1 fruit fly cellular context compared by ENCODE assay signal in the genomic region with DNA sequence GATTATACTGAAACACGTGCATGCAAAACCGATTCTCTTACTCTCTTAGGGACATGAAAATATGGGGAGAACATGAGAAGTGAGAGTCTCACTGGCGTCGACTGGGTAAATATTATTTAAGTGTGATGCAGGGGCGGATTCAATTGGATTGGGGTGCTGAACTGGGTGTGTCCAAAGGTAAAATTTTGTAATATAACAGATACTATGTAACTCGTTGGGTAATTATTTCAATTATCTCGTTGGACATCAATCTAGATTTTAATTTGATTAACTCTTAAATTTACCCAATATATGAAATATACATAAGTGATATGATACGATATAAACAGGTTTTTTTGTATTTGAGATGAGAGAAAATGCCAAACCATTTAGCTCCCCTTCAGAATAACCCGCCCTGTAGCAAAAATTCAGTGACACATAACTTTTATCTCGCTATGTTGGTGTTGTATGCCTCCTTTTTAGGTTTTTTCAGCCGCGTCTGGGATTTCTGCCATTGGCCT.
TF ChIP-seq lines count a peak whose summit lies in the region.

No protein-coding gene starts in this region.

TF ChIP-seq in whole organism, embryonic, 481 proteins besides CTCF, POLR2A, EP300 and RAD21 (continued from another document and continues in another):
- TF ChIP-seq gcm (GFP tag; optimal IDR thresholded peaks at IDR 0.05; lab: Kevin White, UChicago) (peak; percentile 68), Trl (optimal IDR thresholded peaks at IDR 0.05; lab: Kevin White, UChicago) (peak; percentile 65 to 88), Trl (GFP tag; optimal IDR thresholded peaks at IDR 0.05; lab: Kevin White, UChicago) (peak; percentile 85), Max (GFP tag; optimal IDR thresholded peaks at IDR 0.05; lab: Kevin White, UChicago) (peak; percentile 91), slbo (GFP tag; IDR thresholded peaks at IDR 0.05; lab: Robert Waterston, UW) (peak; percentile 98), Dref (GFP tag; IDR thresholded peaks at IDR 0.05; lab: Robert Waterston, UW) (no peak), CG6272 (GFP tag; IDR thresholded peaks at IDR 0.05; lab: Robert Waterston, UW) (peak; percentile 93), NC2β (GFP tag; optimal IDR thresholded peaks at IDR 0.05; lab: Kevin White, UChicago) (peak; percentile 82), CG13775 (GFP tag; optimal IDR thresholded peaks at IDR 0.05; lab: Kevin White, UChicago) (peak; percentile 89), repo (GFP tag; optimal IDR thresholded peaks at IDR 0.05; lab: Kevin White, UChicago) (peak; percentile 79), CG4282 (GFP tag; optimal IDR thresholded peaks at IDR 0.05; lab: Kevin White, UChicago) (peak; percentile 60), cg (GFP tag; optimal IDR thresholded peaks at IDR 0.05; lab: Kevin White, UChicago) (no peak), kah (GFP tag; optimal IDR thresholded peaks at IDR 0.05; lab: Kevin White, UChicago) (peak; percentile 63), vfl (GFP tag; optimal IDR thresholded peaks at IDR 0.05; lab: Kevin White, UChicago) (peak; percentile 92), CG14441 (GFP tag; IDR thresholded peaks at IDR 0.05; lab: Robert Waterston, UW) (peak; percentile 4), bowl (GFP tag; IDR thresholded peaks at IDR 0.05; lab: Robert Waterston, UW) (peak; percentile 49; the same call in 1 of the 2 replicates), CG9797 (GFP tag; optimal IDR thresholded peaks at IDR 0.05; lab: Kevin White, UChicago) (peak; percentile 2), yki (optimal IDR thresholded peaks at IDR 0.05; lab: Kevin White, UChicago) (no peak), Scr (GFP tag; IDR thresholded peaks at IDR 0.05; lab: Robert Waterston, UW; ENCODE audit: partially characterized antibody) (peak; percentile 52), Bdp1 (GFP tag; optimal IDR thresholded peaks at IDR 0.05; lab: Kevin White, UChicago) (peak; percentile 78), sd (tag; optimal IDR thresholded peaks at IDR 0.05; lab: Kevin White, UChicago) (peak; percentile 92), HLH4C (GFP tag; IDR thresholded peaks at IDR 0.05; lab: Robert Waterston, UW; ENCODE audit: partially characterized antibody) (0 out of 3 replicates have a peak, but pooled peaks have one; percentile 30), Doc2 (GFP tag; IDR thresholded peaks at IDR 0.05; lab: Robert Waterston, UW) (no peak), CG1647 (GFP tag; optimal IDR thresholded peaks at IDR 0.05; lab: Kevin White, UChicago) (peak; percentile 92), CG7786 (GFP tag; optimal IDR thresholded peaks at IDR 0.05; lab: Kevin White, UChicago) (peak; percentile 94), grn (GFP tag; optimal IDR thresholded peaks at IDR 0.05; lab: Kevin White, UChicago) (peak; percentile 65), Deaf1 (tag; optimal IDR thresholded peaks at IDR 0.05; lab: Kevin White, UChicago) (no peak), Dbx (GFP tag; IDR thresholded peaks at IDR 0.05; lab: Robert Waterston, UW) (peak; percentile 98), CG34376 (GFP tag; optimal IDR thresholded peaks at IDR 0.05; lab: Kevin White, UChicago) (peak; percentile 96), cas (GFP tag; IDR thresholded peaks at IDR 0.05; lab: Robert Waterston, UW) (peak; percentile 92), unpg (GFP tag; optimal IDR thresholded peaks at IDR 0.05; lab: Kevin White, UChicago) (peak; percentile 88), CG7556 (GFP tag; optimal IDR thresholded peaks at IDR 0.05; lab: Kevin White, UChicago) (peak; percentile 93), gfzf (GFP tag; optimal IDR thresholded peaks at IDR 0.05; lab: Kevin White, UChicago) (no peak), nerfin-1 (tag; optimal IDR thresholded peaks at IDR 0.05; lab: Kevin White, UChicago) (peak; percentile 85), CG12236 (GFP tag; optimal IDR thresholded peaks at IDR 0.05; lab: Kevin White, UChicago) (peak; percentile 40), CG7963 (GFP tag; IDR thresholded peaks at IDR 0.05; lab: Robert Waterston, UW; ENCODE audit: partially characterized antibody) (peak; percentile 49; the same call in 1 of the 3 replicates), gcm2 (GFP tag; optimal IDR thresholded peaks at IDR 0.05; lab: Kevin White, UChicago) (peak; percentile 76), crp (GFP tag; optimal IDR thresholded peaks at IDR 0.05; lab: Kevin White, UChicago) (peak in 1 of 2 experiments; percentile 55), CG2129 (GFP tag; IDR thresholded peaks at IDR 0.05; lab: Robert Waterston, UW; ENCODE audit: partially characterized antibody) (no peak), nerfin-2 (GFP tag; IDR thresholded peaks at IDR 0.05; lab: Robert Waterston, UW; ENCODE audit: partially characterized antibody) (peak; percentile 42; the same call in 1 of the 2 replicates), mam (GFP tag; optimal IDR thresholded peaks at IDR 0.05; lab: Kevin White, UChicago) (peak; percentile 97), Dip2 (GFP tag; IDR thresholded peaks at IDR 0.05; lab: Robert Waterston, UW) (peak; percentile 66), CG32772 (GFP tag; IDR thresholded peaks at IDR 0.05; lab: Robert Waterston, UW) (peak; percentile 92), ara (GFP tag; IDR thresholded peaks at IDR 0.05; lab: Robert Waterston, UW) (peak; percentile 84), dysf (GFP tag; IDR thresholded peaks at IDR 0.05; lab: Robert Waterston, UW) (peak; percentile 97), CkIIα-i1 (GFP tag; IDR thresholded peaks at IDR 0.05; lab: Robert Waterston, UW) (peak; percentile 54; the same call in 1 of the 2 replicates), jigr1 (GFP tag; IDR thresholded peaks at IDR 0.05; lab: Robert Waterston, UW) (peak; percentile 85; the same call in 2 of the 3 replicates), CG15601 (tag; optimal IDR thresholded peaks at IDR 0.05; lab: Kevin White, UChicago) (peak; percentile 75), peb (GFP tag; IDR thresholded peaks at IDR 0.05; lab: Robert Waterston, UW) (peak; percentile 83), CG10565 (GFP tag; optimal IDR thresholded peaks at IDR 0.05; lab: Kevin White, UChicago) (peak; percentile 18), CG42726 (GFP tag; IDR thresholded peaks at IDR 0.05; lab: Robert Waterston, UW; ENCODE audit: partially characterized antibody) (no peak; the same call in 1 of the 2 replicates), Ets97D (GFP tag; optimal IDR thresholded peaks at IDR 0.05; lab: Kevin White, UChicago) (peak; percentile 51), da (GFP tag; optimal IDR thresholded peaks at IDR 0.05; lab: Kevin White, UChicago) (peak; percentile 69), CG8765 (GFP tag; IDR thresholded peaks at IDR 0.05; lab: Robert Waterston, UW) (peak; percentile 84; the same call in 1 of the 2 replicates), amos (GFP tag; IDR thresholded peaks at IDR 0.05; lab: Robert Waterston, UW; ENCODE audit: partially characterized antibody) (peak; percentile 59; the same call in 1 of the 2 replicates), Aef1 (GFP tag; IDR thresholded peaks at IDR 0.05; lab: Robert Waterston, UW) (peak; percentile 93), Poxn (GFP tag; IDR thresholded peaks at IDR 0.05; lab: Robert Waterston, UW) (peak; percentile 88), CG8089 (GFP tag; optimal IDR thresholded peaks at IDR 0.05; lab: Kevin White, UChicago) (peak; percentile 78), Hr78 (GFP tag; optimal IDR thresholded peaks at IDR 0.05; lab: Kevin White, UChicago) (peak in 1 of 2 experiments; percentile 58), CG4617 (GFP tag; optimal IDR thresholded peaks at IDR 0.05; lab: Kevin White, UChicago; ENCODE audit: borderline replicate concordance) (peak; percentile 59), YL-1 (GFP tag; optimal IDR thresholded peaks at IDR 0.05; lab: Kevin White, UChicago) (peak; percentile 63), CG16779 (GFP tag; IDR thresholded peaks at IDR 0.05; lab: Robert Waterston, UW) (peak; percentile 96), CG17186 (GFP tag; optimal IDR thresholded peaks at IDR 0.05; lab: Kevin White, UChicago) (peak; percentile 38), gem (tag; optimal IDR thresholded peaks at IDR 0.05; lab: Kevin White, UChicago) (peak; percentile 95), dmrt99B (tag; optimal IDR thresholded peaks at IDR 0.05; lab: Kevin White, UChicago) (peak; percentile 93), tx (GFP tag; optimal IDR thresholded peaks at IDR 0.05; lab: Kevin White, UChicago) (peak; percentile 88), CG16813 (GFP tag; IDR thresholded peaks at IDR 0.05; lab: Robert Waterston, UW; ENCODE audit: partially characterized antibody) (peak; percentile 72), sima (GFP tag; optimal IDR thresholded peaks at IDR 0.05; lab: Kevin White, UChicago) (peak; percentile 48), CG6654 (GFP tag; optimal IDR thresholded peaks at IDR 0.05; lab: Kevin White, UChicago) (peak; percentile 75), CG11456 (GFP tag; IDR thresholded peaks at IDR 0.05; lab: Robert Waterston, UW) (peak; percentile 97), Opbp (GFP tag; IDR thresholded peaks at IDR 0.05; lab: Robert Waterston, UW; ENCODE audit: partially characterized antibody) (peak; percentile 69; the same call in 2 of the 3 replicates), CG11247 (GFP tag; IDR thresholded peaks at IDR 0.05; lab: Robert Waterston, UW) (peak; percentile 94), CG15269 (tag; optimal IDR thresholded peaks at IDR 0.05; lab: Kevin White, UChicago) (peak; percentile 94), ro (GFP tag; IDR thresholded peaks at IDR 0.05; lab: Robert Waterston, UW) (peak; percentile 72; the same call in 1 of the 2 replicates), org-1 (GFP tag; optimal IDR thresholded peaks at IDR 0.05; lab: Kevin White, UChicago) (peak; percentile 89), dmrt11E (tag; optimal IDR thresholded peaks at IDR 0.05; lab: Kevin White, UChicago) (peak; percentile 78), Abd-B (GFP tag; optimal IDR thresholded peaks at IDR 0.05; lab: Kevin White, UChicago) (peak; percentile 96), bsh (GFP tag; optimal IDR thresholded peaks at IDR 0.05; lab: Kevin White, UChicago) (peak; percentile 71 to 86), Vsx1 (GFP tag; optimal IDR thresholded peaks at IDR 0.05; lab: Kevin White, UChicago) (peak; percentile 81), Sox102F (GFP tag; optimal IDR thresholded peaks at IDR 0.05; lab: Kevin White, UChicago) (peak; percentile 88), tna (GFP tag; IDR thresholded peaks at IDR 0.05; lab: Robert Waterston, UW; ENCODE audit: partially characterized antibody) (no peak; the same call in 1 of the 2 replicates), CG10321 (GFP tag; IDR thresholded peaks at IDR 0.05; lab: Robert Waterston, UW) (peak; percentile 57; the same call in 1 of the 2 replicates), caup (GFP tag; optimal IDR thresholded peaks at IDR 0.05; lab: Kevin White, UChicago; ENCODE audit: severe bottlenecking) (peak; percentile 96), CG12391 (tag; optimal IDR thresholded peaks at IDR 0.05; lab: Kevin White, UChicago) (peak; percentile 93), CG10543 (GFP tag; optimal IDR thresholded peaks at IDR 0.05; lab: Kevin White, UChicago) (peak; percentile 95), CG8290 (GFP tag; optimal IDR thresholded peaks at IDR 0.05; lab: Kevin White, UChicago) (peak; percentile 78), CG8290 (tag; optimal IDR thresholded peaks at IDR 0.05; lab: Kevin White, UChicago) (peak; percentile 58 to 96), CG4360 (GFP tag; IDR thresholded peaks at IDR 0.05; lab: Robert Waterston, UW) (0 out of 2 replicates have a peak, but pooled peaks have one; percentile 12), CG2116 (GFP tag; optimal IDR thresholded peaks at IDR 0.05; lab: Kevin White, UChicago) (peak; percentile 53), bab2 (GFP tag; optimal IDR thresholded peaks at IDR 0.05; lab: Kevin White, UChicago) (peak; percentile 94), aop (GFP tag; IDR thresholded peaks at IDR 0.05; lab: Robert Waterston, UW) (no peak), CG11093 (GFP tag; IDR thresholded peaks at IDR 0.05; lab: Robert Waterston, UW) (peak; percentile 91), Rfx (GFP tag; IDR thresholded peaks at IDR 0.05; lab: Robert Waterston, UW) (peak; percentile 98), CG10274 (GFP tag; optimal IDR thresholded peaks at IDR 0.05; lab: Kevin White, UChicago) (peak; percentile 89), vvl (GFP tag; IDR thresholded peaks at IDR 0.05; lab: Robert Waterston, UW) (peak; percentile 96), CG34422 (GFP tag; IDR thresholded peaks at IDR 0.05; lab: Robert Waterston, UW) (peak; percentile 93), emc (GFP tag; optimal IDR thresholded peaks at IDR 0.05; lab: Kevin White, UChicago) (peak; percentile 91), CG1602 (GFP tag; optimal IDR thresholded peaks at IDR 0.05; lab: Kevin White, UChicago) (peak; percentile 89), nom (GFP tag; optimal IDR thresholded peaks at IDR 0.05; lab: Kevin White, UChicago) (peak; percentile 85), odd (GFP tag; optimal IDR thresholded peaks at IDR 0.05; lab: Kevin White, UChicago) (peak; percentile 82), CG4854 (GFP tag; optimal IDR thresholded peaks at IDR 0.05; lab: Kevin White, UChicago) (peak; percentile 86), psq (GFP tag; optimal IDR thresholded peaks at IDR 0.05; lab: Kevin White, UChicago) (peak; percentile 57), CG31365 (tag; optimal IDR thresholded peaks at IDR 0.05; lab: Kevin White, UChicago) (peak; percentile 78), pho (GFP tag; optimal IDR thresholded peaks at IDR 0.05; lab: Kevin White, UChicago) (peak; percentile 95), CG8478 (optimal IDR thresholded peaks at IDR 0.05; lab: Kevin White, UChicago) (no peak), jumu (GFP tag; optimal IDR thresholded peaks at IDR 0.05; lab: Kevin White, UChicago) (peak; percentile 79), D19A (tag; optimal IDR thresholded peaks at IDR 0.05; lab: Kevin White, UChicago) (peak; percentile 85), D19B (GFP tag; optimal IDR thresholded peaks at IDR 0.05; lab: Kevin White, UChicago) (peak; percentile 91), CG3407 (GFP tag; optimal IDR thresholded peaks at IDR 0.05; lab: Kevin White, UChicago) (peak; percentile 73), PHDP (tag; optimal IDR thresholded peaks at IDR 0.05; lab: Kevin White, UChicago) (peak; percentile 96), Doc3 (GFP tag; IDR thresholded peaks at IDR 0.05; lab: Robert Waterston, UW; ENCODE audit: partially characterized antibody) (no peak), scrt (GFP tag; optimal IDR thresholded peaks at IDR 0.05; lab: Kevin White, UChicago) (peak; percentile 84), CG17385 (GFP tag; optimal IDR thresholded peaks at IDR 0.05; lab: Kevin White, UChicago) (peak; percentile 83), inv (GFP tag; IDR thresholded peaks at IDR 0.05; lab: Robert Waterston, UW; ENCODE audit: partially characterized antibody) (peak; percentile 76), Xbp1 (GFP tag; optimal IDR thresholded peaks at IDR 0.05; lab: Kevin White, UChicago) (peak; percentile 93), fu2 (GFP tag; optimal IDR thresholded peaks at IDR 0.05; lab: Kevin White, UChicago) (peak; percentile 94), CG6791 (GFP tag; IDR thresholded peaks at IDR 0.05; lab: Robert Waterston, UW; ENCODE audit: partially characterized antibody) (0 out of 3 replicates have a peak, but pooled peaks have one; percentile 51), CG6175 (GFP tag; IDR thresholded peaks at IDR 0.05; lab: Robert Waterston, UW) (no peak; the same call in 1 of the 3 replicates)
